Worm (Caenorhabditis elegans): Measurements from ENCODE around the gene nhr-170.

DNA sequence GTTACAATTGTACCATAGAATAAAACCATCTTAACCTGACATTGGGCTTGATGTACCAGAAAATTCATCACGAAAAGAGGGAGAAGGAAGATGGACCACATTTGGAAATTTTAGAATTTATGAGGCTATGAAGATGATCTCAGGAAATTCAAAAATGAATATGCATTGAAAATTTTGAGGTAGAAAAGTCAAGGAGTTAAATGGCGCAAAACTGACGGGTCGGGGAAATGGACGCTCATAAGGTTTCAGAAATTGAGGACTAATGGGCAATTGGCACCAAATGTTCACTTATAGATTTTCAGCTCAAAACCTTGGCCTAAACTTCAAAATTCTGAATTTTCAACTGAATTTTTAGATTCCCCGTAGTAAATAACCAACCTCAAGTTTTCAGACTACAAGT is 30.0 kb downstream of the nhr-170 start, which contains the start of gene clec-255:
- TF ChIP-seq klf-2 (GFP tag; conservative IDR thresholded peaks at IDR 0.05) (no peak), ztf-29 (GFP tag; IDR thresholded peaks at IDR 0.05) (no peak), flt-1 (GFP tag; IDR thresholded peaks at IDR 0.05) (no peak), ztf-23 (GFP tag; IDR thresholded peaks at IDR 0.05) (no peak), ref-1 (GFP tag; conservative IDR thresholded peaks at IDR 0.05) (no peak), med-1 (GFP tag; optimal IDR thresholded peaks at IDR 0.05; ENCODE audit: insufficient read depth) (no peak), cog-1 (tag; optimal IDR thresholded peaks at IDR 0.05) (no peak)
